Fruit fly (Drosophila melanogaster) whole organism, pupa: Measurements from ENCODE around the gene B9d2.

Experiments used
- CG10348 ChIP-seq: fragments of 200-800 bp; sonication (Bioruptor generic); IDR thresholded peaks from 2 replicates; pipeline ENCODE4 v1.3.6; 2022; ENCODE audit warnings: missing biosample characterization, missing genetic modification characterization
- CG13204 ChIP-seq: fragments of 200-800 bp; sonication (Bioruptor generic); optimal IDR thresholded peaks from 2 replicates; lab custom pipeline; 2018; ENCODE audit warnings: missing biosample characterization, mild to moderate bottlenecking, missing genetic modification characterization, moderate library complexity
- CG14655 ChIP-seq: fragments of 200-800 bp; sonication (Bioruptor generic); optimal IDR thresholded peaks from 3 replicates; lab custom pipeline; 2017; ENCODE audit warnings: mild to moderate bottlenecking, missing biosample characterization, missing genetic modification reagents, missing genetic modification characterization
- CG8159 ChIP-seq: fragments of 200-800 bp; sonication (Bioruptor generic); optimal IDR thresholded peaks from 3 replicates; lab custom pipeline; 2018; ENCODE audit warnings: missing biosample characterization, mild to moderate bottlenecking, missing genetic modification characterization, moderate library complexity
- EcR ChIP-seq: fragments of 200-800 bp; sonication (Bioruptor generic); optimal IDR thresholded peaks from 3 replicates; lab custom pipeline; 2019; ENCODE audit warnings: missing biosample characterization, missing genetic modification characterization, mild to moderate bottlenecking, moderate library complexity, missing genetic modification reagents

dm6 chr2L:6110781-6111180 lies 19.7 kb downstream of the B9d2 start:
- TF ChIP-seq CG14655 (no peak), CG10348 (GFP tag; lab: Robert Waterston, UW) (no peak), CG8159 (no peak), EcR (no peak), CG13204 (GFP tag; lab: Kevin White, UChicago) (no peak)
